Worm (Caenorhabditis elegans) whole organism, L4 larva: Measurements from ENCODE around the gene ubc-18.

Experiments
- F10B5.3 ChIP-seq: sonication (generic microtip); optimal IDR thresholded peaks from 2 replicates; lab custom pipeline; 2016; ENCODE audit warnings: mild to moderate bottlenecking, missing genetic modification characterization, missing compliant biosample characterization
- F37D6.2 ChIP-seq: sonication (generic microtip); optimal IDR thresholded peaks from 2 replicates; lab custom pipeline; 2016; ENCODE audit warnings: mild to moderate bottlenecking, missing genetic modification characterization, missing compliant biosample characterization
- T20F7.1 ChIP-seq: fragments of 200-800 bp; sonication (Bioruptor generic); optimal IDR thresholded peaks from 2 replicates; lab custom pipeline; 2018; ENCODE audit warnings: mild to moderate bottlenecking, missing genetic modification characterization, missing compliant biosample characterization
- Y105C5A.15 ChIP-seq: fragments of 200-800 bp; sonication (Bioruptor generic); IDR thresholded peaks from 2 replicates; pipeline ENCODE4 v1.3.6; 2022; ENCODE audit warnings: missing genetic modification characterization, missing compliant biosample characterization
- Y48G9A.11 ChIP-seq: fragments of 200-800 bp; sonication (Bioruptor generic); IDR thresholded peaks from 2 replicates; pipeline ENCODE4 v1.3.6; 2022; ENCODE audit warnings: missing genetic modification reagents, missing genetic modification characterization, missing compliant biosample characterization
- Y5F2A.4 ChIP-seq: fragments of 200-800 bp; sonication (Bioruptor generic); optimal IDR thresholded peaks from 2 replicates; lab custom pipeline; 2018; ENCODE audit warnings: mild to moderate bottlenecking, missing genetic modification characterization, missing compliant biosample characterization
- ZK546.5 ChIP-seq, 2 experiments: sonication (generic microtip); optimal IDR thresholded peaks; 2 replicates each; lab custom pipeline; 2017; ENCODE audit warnings: missing biosample characterization in 2 of 2, missing genetic modification characterization in 2 of 2
- aha-1 ChIP-seq: fragments of 150-350 bp; peaks from one replicate; lab custom pipeline; 2014; ENCODE audit warnings: missing biosample characterization, missing genetic modification characterization
- ceh-28 ChIP-seq: fragments of 150-350 bp; optimal IDR thresholded peaks from 2 replicates; lab custom pipeline; 2014; ENCODE audit warnings: missing biosample characterization, missing genetic modification reagents, missing genetic modification characterization
- ceh-62 ChIP-seq: sonication (generic microtip); optimal IDR thresholded peaks from 2 replicates; lab custom pipeline; 2017; ENCODE audit warnings: missing biosample characterization, missing genetic modification characterization
- daf-16 ChIP-seq, 3 experiments: sonication (generic microtip); optimal IDR thresholded peaks; 2 replicates each; lab custom pipeline; 2016 to 2017; ENCODE audit warnings: missing genetic modification characterization in 3 of 3, missing genetic modification reagents in 3 of 3, mild to moderate bottlenecking in 2 of 3, missing compliant biosample characterization in 2 of 3, missing biosample characterization in 1 of 3, moderate library complexity in 1 of 3
- dmd-6 ChIP-seq: fragments of 200-800 bp; sonication (Bioruptor generic); IDR thresholded peaks from 2 replicates; pipeline ENCODE4 v1.3.6; 2022; ENCODE audit warnings: missing genetic modification reagents, missing genetic modification characterization, missing compliant biosample characterization
- dmd-8 ChIP-seq: fragments of 200-800 bp; sonication (Bioruptor generic); IDR thresholded peaks from 2 replicates; pipeline ENCODE4 v1.3.6; 2022; ENCODE audit warnings: missing genetic modification characterization, missing compliant biosample characterization
- dpl-1 ChIP-seq: fragments of 150-350 bp; optimal IDR thresholded peaks from 2 replicates; lab custom pipeline; 2014; ENCODE audit warnings: missing biosample characterization, missing genetic modification reagents, missing genetic modification characterization
- dve-1 ChIP-seq: sonication (generic microtip); optimal IDR thresholded peaks from 2 replicates; lab custom pipeline; 2017; ENCODE audit warnings: antibody characterized with exemption, mild to moderate bottlenecking, missing genetic modification characterization, missing compliant biosample characterization; ENCODE audit not compliant: insufficient read depth
- egl-43 ChIP-seq: fragments of 200-800 bp; sonication (Bioruptor generic); IDR thresholded peaks from 2 replicates; pipeline ENCODE4 v1.3.6; 2022; ENCODE audit warnings: missing genetic modification reagents, missing genetic modification characterization, missing compliant biosample characterization
- fkh-10 ChIP-seq: fragments of 150-350 bp; optimal IDR thresholded peaks from 2 replicates; lab custom pipeline; 2014; ENCODE audit warnings: missing biosample characterization, missing genetic modification reagents, missing genetic modification characterization
- hif-1 ChIP-seq, 2 experiments: sonication (generic microtip); optimal IDR thresholded peaks; 2 replicates each; lab custom pipeline; 2016 to 2017; ENCODE audit warnings: missing compliant biosample characterization in 2 of 2, missing genetic modification characterization in 2 of 2, missing genetic modification reagents in 2 of 2, missing genotype in 2 of 2, mild to moderate bottlenecking in 1 of 2
- hlh-30 ChIP-seq: sonication (generic microtip); optimal IDR thresholded peaks from 2 replicates; lab custom pipeline; 2017; ENCODE audit warnings: antibody characterized with exemption, mild to moderate bottlenecking, missing genetic modification characterization, missing compliant biosample characterization; ENCODE audit not compliant: insufficient read depth
- lin-1 ChIP-seq: fragments of 200-800 bp; sonication (Bioruptor generic); IDR thresholded peaks from 2 replicates; pipeline ENCODE4 v1.3.6; 2022; ENCODE audit warnings: missing genetic modification reagents, missing genetic modification characterization, missing compliant biosample characterization
- lin-29 ChIP-seq: fragments of 200-800 bp; sonication (Bioruptor generic); IDR thresholded peaks from 2 replicates; pipeline ENCODE4 v1.3.6; 2022; ENCODE audit warnings: missing genetic modification reagents, missing genetic modification characterization, missing compliant biosample characterization
- lin-38 ChIP-seq: fragments of 200-800 bp; sonication (Bioruptor generic); IDR thresholded peaks from 2 replicates; pipeline ENCODE4 v1.3.6; 2022; ENCODE audit warnings: missing genetic modification reagents, missing genetic modification characterization, missing compliant biosample characterization
- madf-9 ChIP-seq: fragments of 200-800 bp; sonication (Bioruptor generic); conservative IDR thresholded peaks from 2 replicates; pipeline ENCODE4 v1.3.6; 2022; ENCODE audit warnings: missing genetic modification reagents, missing genetic modification characterization, missing compliant biosample characterization
- mdt-29 ChIP-seq: fragments of 200-800 bp; sonication (Bioruptor generic); IDR thresholded peaks from 2 replicates; pipeline ENCODE4 v1.3.6; 2022; ENCODE audit warnings: missing genetic modification reagents, missing genetic modification characterization, missing compliant biosample characterization
- mep-1 ChIP-seq: fragments of 150-350 bp; sonication (generic microtip); optimal IDR thresholded peaks from 3 replicates; lab custom pipeline; 2014; ENCODE audit warnings: missing biosample characterization, missing genetic modification characterization
- mxl-2 ChIP-seq: fragments of 200-800 bp; sonication (Bioruptor generic); conservative IDR thresholded peaks from 2 replicates; pipeline ENCODE4 v1.3.6; 2022; ENCODE audit warnings: missing genetic modification reagents, missing genetic modification characterization, missing compliant biosample characterization
- mxl-3 ChIP-seq: fragments of 200-800 bp; sonication (Bioruptor generic); optimal IDR thresholded peaks from 2 replicates; lab custom pipeline; 2018; ENCODE audit warnings: mild to moderate bottlenecking, missing genetic modification characterization, missing compliant biosample characterization
- nhr-102 ChIP-seq: sonication (generic microtip); optimal IDR thresholded peaks from 2 replicates; lab custom pipeline; 2016; ENCODE audit warnings: mild to moderate bottlenecking, missing genetic modification characterization, moderate library complexity, missing compliant biosample characterization
- nhr-11 ChIP-seq: fragments of 150-350 bp; optimal IDR thresholded peaks from 2 replicates; lab custom pipeline; 2014; ENCODE audit warnings: missing biosample characterization, missing genetic modification characterization
- nhr-237 ChIP-seq: sonication (generic microtip); optimal IDR thresholded peaks from 2 replicates; lab custom pipeline; 2017; ENCODE audit warnings: missing biosample characterization, missing genetic modification characterization
- nhr-28 ChIP-seq: fragments of 150-350 bp; optimal IDR thresholded peaks from 2 replicates; lab custom pipeline; 2014; ENCODE audit warnings: missing biosample characterization, missing genetic modification characterization
- nhr-42 ChIP-seq: fragments of 200-800 bp; sonication (Bioruptor generic); IDR thresholded peaks from 2 replicates; pipeline ENCODE4 v1.3.6; 2022; ENCODE audit warnings: missing genetic modification characterization, missing compliant biosample characterization
- nhr-48 ChIP-seq: sonication (generic microtip); optimal IDR thresholded peaks from 2 replicates; lab custom pipeline; 2016; ENCODE audit warnings: mild to moderate bottlenecking, missing genetic modification characterization, missing compliant biosample characterization
- nhr-6 ChIP-seq: fragments of 150-350 bp; optimal IDR thresholded peaks from 2 replicates; lab custom pipeline; 2014; ENCODE audit warnings: missing biosample characterization, missing genetic modification characterization
- pha-4 ChIP-seq, 2 experiments: fragments of 150-350 bp in 1 of 2; fragments of 200-800 bp in 1 of 2; sonication (Bioruptor generic) in 1 of 2; IDR thresholded peaks in 1 of 2; optimal IDR thresholded peaks in 1 of 2; 2 replicates each; pipeline versions ENCODE4 v1.3.6 to Lab custom; 2014 to 2022; ENCODE audit warnings: missing genetic modification characterization in 2 of 2, missing genetic modification reagents in 2 of 2, missing biosample characterization in 1 of 2, missing compliant biosample characterization in 1 of 2
- php-3 ChIP-seq: fragments of 200-800 bp; sonication (Bioruptor generic); IDR thresholded peaks from 2 replicates; pipeline ENCODE4 v1.3.6; 2022; ENCODE audit warnings: missing genetic modification reagents, missing genetic modification characterization, missing compliant biosample characterization
- rbr-2 ChIP-seq: sonication (generic microtip); optimal IDR thresholded peaks from 2 replicates; lab custom pipeline; 2016; ENCODE audit warnings: missing genotype, missing genetic modification characterization, missing compliant biosample characterization
- sdz-12 ChIP-seq: fragments of 200-800 bp; sonication (Bioruptor generic); optimal IDR thresholded peaks from 2 replicates; lab custom pipeline; 2018; ENCODE audit warnings: mild to moderate bottlenecking, missing genetic modification characterization, missing compliant biosample characterization
- skn-1 ChIP-seq: fragments of 150-350 bp; optimal IDR thresholded peaks from 2 replicates; lab custom pipeline; 2014; ENCODE audit warnings: missing biosample characterization, missing genetic modification characterization
- snpc-4 ChIP-seq: fragments of 150-350 bp; optimal IDR thresholded peaks from 2 replicates; lab custom pipeline; 2014; ENCODE audit warnings: missing biosample characterization, missing genetic modification characterization
- spr-1 ChIP-seq: sonication (generic microtip); optimal IDR thresholded peaks from 2 replicates; lab custom pipeline; 2016; ENCODE audit warnings: mild to moderate bottlenecking, missing genetic modification characterization, missing compliant biosample characterization
- tag-97 ChIP-seq: fragments of 200-800 bp; sonication (Bioruptor generic); IDR thresholded peaks from 2 replicates; pipeline ENCODE4 v1.3.6; 2022; ENCODE audit warnings: missing genetic modification characterization, missing compliant biosample characterization
- unc-39 ChIP-seq: sonication (generic microtip); optimal IDR thresholded peaks from 2 replicates; lab custom pipeline; 2017; ENCODE audit warnings: missing biosample characterization, missing genetic modification characterization
- unc-62 ChIP-seq, 3 experiments: fragments of 150-350 bp in 1 of 3; sonication (generic microtip); optimal IDR thresholded peaks in 2 of 3; peaks in 1 of 3; 1 replicate in 1 of 3; 2 replicates in 2 of 3; lab custom pipeline; 2014 to 2017; ENCODE audit warnings: missing biosample characterization in 3 of 3, missing genetic modification characterization in 3 of 3, missing genetic modification reagents in 3 of 3, missing genotype in 1 of 3
- vab-7 ChIP-seq: fragments of 200-800 bp; sonication (Bioruptor generic); IDR thresholded peaks from 2 replicates; pipeline ENCODE4 v1.3.6; 2022; ENCODE audit warnings: missing genetic modification reagents, missing genetic modification characterization, missing compliant biosample characterization
- zip-2 ChIP-seq: fragments of 150-350 bp; optimal IDR thresholded peaks from 2 replicates; lab custom pipeline; 2014; ENCODE audit warnings: missing biosample characterization, missing genetic modification characterization

ubc-18 gene

ce11 chrIII:7073801-7074386 lies 5.5 kb upstream of the ubc-18 start, which contains the start of gene ZK418.5:
Gene ZK418.5 (minus strand): TSS chrIII:7073851.
- TF ChIP-seq aha-1 (no peak), lin-1 (GFP tag; lab: Robert Waterston, UW) (no peak), rbr-2 (tag; lab: Kevin White, UChicago) (peak; percentile 24), ZK546.5 (tag; optimal IDR thresholded peaks at IDR 0.05; lab: Kevin White, UChicago) (no peak), dve-1 (no peak), daf-16 (GFP tag; optimal IDR thresholded peaks at IDR 0.05; lab: Kevin White, UChicago) (no peak), daf-16 (tag; optimal IDR thresholded peaks at IDR 0.05; lab: Kevin White, UChicago) (peak; percentile 12), lin-38 (GFP tag; lab: Robert Waterston, UW) (peak; percentile 95), F10B5.3 (tag; lab: Kevin White, UChicago) (no peak), unc-62 (GFP tag; optimal IDR thresholded peaks at IDR 0.05 in 1 of 2; lab: Kevin White, UChicago) (peak in 1 of 2 experiments; percentile 92), unc-62 (tag; optimal IDR thresholded peaks at IDR 0.05; lab: Kevin White, UChicago) (no peak), Y48G9A.11 (no peak), dmd-6 (GFP tag; lab: Robert Waterston, UW) (0 out of 2 replicates have a peak, but pooled peaks have one; percentile 9), ceh-62 (tag; lab: Kevin White, UChicago) (no peak), hif-1 (tag; optimal IDR thresholded peaks at IDR 0.05; lab: Kevin White, UChicago) (no peak), nhr-28 (tag; lab: Kevin White, UChicago) (peak; percentile 29), dmd-8 (no peak), zip-2 (tag; lab: Kevin White, UChicago) (no peak), dpl-1 (GFP tag; lab: Kevin White, UChicago) (peak; percentile 95), mxl-3 (no peak), Y105C5A.15 (GFP tag; lab: Robert Waterston, UW) (no peak), mep-1 (tag; lab: Kevin White, UChicago) (peak; percentile 34), nhr-102 (no peak), nhr-48 (tag; lab: Kevin White, UChicago) (no peak), nhr-6 (peak; percentile 50), hlh-30 (tag; lab: Kevin White, UChicago) (peak; percentile 54), T20F7.1 (GFP tag; lab: Kevin White, UChicago) (peak; percentile 25), unc-39 (tag; lab: Kevin White, UChicago) (no peak), skn-1 (no peak), nhr-11 (tag; lab: Kevin White, UChicago) (no peak), pha-4 (GFP tag; IDR thresholded peaks at IDR 0.05; lab: Robert Waterston, UW) (no peak), pha-4 (tag; optimal IDR thresholded peaks at IDR 0.05; lab: Kevin White, UChicago) (no peak), egl-43 (GFP tag; lab: Robert Waterston, UW) (no peak)
- TF ChIP-seq, all 104 proteins: peak for 11

ce11 chrIII:7072452-7072851 lies 4.1 kb upstream of the ubc-18 start, which contains the start of gene lin-37:
Gene lin-37 (minus strand): TSS chrIII:7072552.
- TF ChIP-seq Y5F2A.4 (GFP tag; lab: Kevin White, UChicago) (no peak), lin-29 (GFP tag; lab: Robert Waterston, UW) (no peak), sdz-12 (GFP tag; lab: Kevin White, UChicago) (no peak), fkh-10 (GFP tag; lab: Kevin White, UChicago) (no peak), nhr-102 (no peak), nhr-11 (tag; lab: Kevin White, UChicago) (no peak), lin-38 (GFP tag; lab: Robert Waterston, UW) (peak; percentile 44; the same call in 1 of the 2 replicates), unc-62 (GFP tag; optimal IDR thresholded peaks at IDR 0.05 in 1 of 2; lab: Kevin White, UChicago) (no peak), unc-62 (tag; optimal IDR thresholded peaks at IDR 0.05; lab: Kevin White, UChicago) (no peak)

ce11 chrIII:7069981-7070380 lies 1.6 kb upstream of the ubc-18 start, which contains the start of gene tmem-17:
Gene tmem-17 (plus strand): TSS chrIII:7070281.
- TF ChIP-seq aha-1 (no peak), F37D6.2 (no peak), mdt-29 (no peak), mxl-2 (GFP tag; lab: Robert Waterston, UW) (no peak), nhr-237 (tag; lab: Kevin White, UChicago) (no peak), nhr-6 (no peak), ceh-28 (no peak), nhr-42 (GFP tag; lab: Robert Waterston, UW) (no peak), unc-62 (GFP tag; optimal IDR thresholded peaks at IDR 0.05 in 1 of 2; lab: Kevin White, UChicago) (no peak), unc-62 (tag; optimal IDR thresholded peaks at IDR 0.05; lab: Kevin White, UChicago) (no peak), tag-97 (GFP tag; lab: Robert Waterston, UW) (no peak), spr-1 (tag; lab: Kevin White, UChicago) (no peak), php-3 (GFP tag; lab: Robert Waterston, UW) (no peak), vab-7 (no peak), snpc-4 (tag; lab: Kevin White, UChicago) (no peak), sdz-12 (GFP tag; lab: Kevin White, UChicago) (no peak), madf-9 (GFP tag; lab: Robert Waterston, UW) (no peak)
